Worm (Caenorhabditis elegans) whole organism, L4/young adult: ENCODE results near the gene C34E10.9.

Experiments
- dao-5 ChIP-seq: sonication (generic microtip); optimal IDR thresholded peaks from 2 replicates; lab custom pipeline; 2016; ENCODE audit warnings: missing genotype, missing genetic modification characterization, moderate library complexity, missing compliant biosample characterization
- him-1 ChIP-seq: sonication (generic microtip); optimal IDR thresholded peaks from 2 replicates; lab custom pipeline; 2016; ENCODE audit warnings: missing genotype, missing genetic modification reagents, missing genetic modification characterization, missing compliant biosample characterization

DNA sequence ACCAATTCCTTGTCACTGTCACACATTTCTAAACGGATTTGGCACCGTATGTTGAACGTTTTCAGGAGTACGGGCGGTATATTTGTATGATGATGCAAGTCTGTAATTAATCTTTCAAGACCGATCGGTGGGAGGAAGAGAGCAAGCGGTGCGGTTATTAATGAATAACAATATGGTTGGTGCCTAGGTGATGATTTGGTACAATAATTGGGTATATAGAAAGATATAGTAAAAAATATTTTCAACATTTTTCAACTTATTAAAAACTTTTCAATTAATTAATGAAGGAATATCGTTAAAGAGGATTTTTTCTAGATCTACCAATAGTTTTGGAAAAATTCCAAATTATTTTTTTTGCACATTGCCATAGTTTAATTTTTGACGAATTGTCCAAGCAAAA, 18.7 kb downstream of the C34E10.9 start, which contains the start of gene cnd-1:
- TF ChIP-seq him-1 (tag; lab: Kevin White, UChicago), result no peak
- no peak for TF ChIP-seq dao-5 (tag; lab: Kevin White, UChicago)
